Fruit fly (Drosophila melanogaster) whole organism, prepupa: Measurements from ENCODE around the gene CG42540.
A peak's percentile ranks its signal among the peaks of the same experiment; 100 is the strongest.

ENCODE experiments used
- Blimp-1 ChIP-seq: fragments of 200-800 bp; sonication (Bioruptor generic); optimal IDR thresholded peaks from 3 replicates; lab custom pipeline; 2017; ENCODE audit warnings: missing biosample characterization, missing genetic modification characterization, mild to moderate bottlenecking, moderate library complexity, missing genetic modification reagents
- CG10631 ChIP-seq: fragments of 200-800 bp; sonication (Bioruptor generic); optimal IDR thresholded peaks from 2 replicates; lab custom pipeline; 2016; ENCODE audit warnings: missing biosample characterization, missing genetic modification characterization
- CG10669 ChIP-seq: fragments of 200-800 bp; sonication (Bioruptor generic); optimal IDR thresholded peaks from 3 replicates; lab custom pipeline; 2018; ENCODE audit warnings: missing biosample characterization, mild to moderate bottlenecking, missing genetic modification characterization, moderate library complexity
- CG15336 ChIP-seq: fragments of 200-800 bp; sonication (Bioruptor generic); IDR thresholded peaks from 2 replicates; pipeline ENCODE4 v1.3.6; 2022; ENCODE audit warnings: missing biosample characterization, missing genetic modification characterization
- CG1621 ChIP-seq: fragments of 200-800 bp; sonication (Bioruptor generic); optimal IDR thresholded peaks from 3 replicates; lab custom pipeline; 2018; ENCODE audit warnings: missing biosample characterization, mild to moderate bottlenecking, missing genetic modification characterization
- CG16779 ChIP-seq: fragments of 200-800 bp; sonication (Bioruptor generic); optimal IDR thresholded peaks from 3 replicates; lab custom pipeline; 2017; ENCODE audit warnings: missing biosample characterization, mild to moderate bottlenecking, missing genetic modification characterization
- CG31627 ChIP-seq: fragments of 200-800 bp; sonication (Bioruptor generic); optimal IDR thresholded peaks from 3 replicates; lab custom pipeline; 2016; ENCODE audit warnings: missing biosample characterization, missing genetic modification characterization
- CG34406 ChIP-seq: fragments of 200-800 bp; sonication (Bioruptor generic); optimal IDR thresholded peaks from 3 replicates; lab custom pipeline; 2016; ENCODE audit warnings: missing biosample characterization, missing genetic modification characterization
- CG4318 ChIP-seq: fragments of 200-800 bp; sonication (Bioruptor generic); optimal IDR thresholded peaks from 3 replicates; lab custom pipeline; 2017; ENCODE audit warnings: missing biosample characterization, mild to moderate bottlenecking, missing genetic modification characterization
- CG6163 ChIP-seq: fragments of 200-800 bp; sonication (Bioruptor generic); IDR thresholded peaks from 3 replicates; pipeline ENCODE4 v1.3.6; 2022; ENCODE audit warnings: missing biosample characterization, missing genetic modification characterization
- CG6792 ChIP-seq: fragments of 200-800 bp; sonication (Bioruptor generic); optimal IDR thresholded peaks from 3 replicates; lab custom pipeline; 2016; ENCODE audit warnings: missing biosample characterization, missing genetic modification characterization
- CG6854 ChIP-seq: fragments of 200-800 bp; sonication (Bioruptor generic); optimal IDR thresholded peaks from 2 replicates; lab custom pipeline; 2017; ENCODE audit warnings: missing biosample characterization, mild to moderate bottlenecking, missing genetic modification characterization
- CG7368 ChIP-seq: fragments of 200-800 bp; sonication (Bioruptor generic); optimal IDR thresholded peaks from 3 replicates; lab custom pipeline; 2016; ENCODE audit warnings: missing biosample characterization, missing genetic modification characterization
- CG8119 ChIP-seq: fragments of 200-800 bp; sonication (Bioruptor generic); IDR thresholded peaks from 3 replicates; pipeline ENCODE4 v1.3.6; 2022; ENCODE audit warnings: missing biosample characterization, missing genetic modification characterization
- CG8319 ChIP-seq: fragments of 200-800 bp; sonication (Bioruptor generic); optimal IDR thresholded peaks from 3 replicates; lab custom pipeline; 2016; ENCODE audit warnings: missing biosample characterization, missing genetic modification characterization
- CG8632 ChIP-seq: fragments of 200-800 bp; sonication (Bioruptor generic); optimal IDR thresholded peaks from 3 replicates; lab custom pipeline; 2016; ENCODE audit warnings: missing biosample characterization, missing genetic modification characterization
- CG9139 ChIP-seq: fragments of 200-800 bp; sonication (Bioruptor generic); optimal IDR thresholded peaks from 3 replicates; lab custom pipeline; 2017; ENCODE audit warnings: missing biosample characterization, mild to moderate bottlenecking, missing genetic modification characterization
- Eip78C ChIP-seq: fragments of 200-800 bp; sonication (Bioruptor generic); peaks from one replicate; lab custom pipeline; 2016; ENCODE audit warnings: missing biosample characterization, missing genetic modification characterization
- Eip93F ChIP-seq: fragments of 200-800 bp; sonication (Bioruptor generic); optimal IDR thresholded peaks from 2 replicates; lab custom pipeline; 2016; ENCODE audit warnings: missing biosample characterization, mild to moderate bottlenecking, missing genetic modification characterization
- Ets21C ChIP-seq: fragments of 200-800 bp; sonication (Bioruptor generic); optimal IDR thresholded peaks from 3 replicates; lab custom pipeline; 2016; ENCODE audit warnings: missing biosample characterization, missing genetic modification characterization
- Gug ChIP-seq: fragments of 200-800 bp; sonication (Bioruptor generic); IDR thresholded peaks from 2 replicates; pipeline ENCODE4 v1.3.6; 2022; ENCODE audit warnings: missing biosample characterization, missing genetic modification characterization
- Hr38 ChIP-seq: sonication (Bioruptor generic); optimal IDR thresholded peaks from 2 replicates; lab custom pipeline; 2016; ENCODE audit warnings: missing biosample characterization, missing genetic modification characterization
- Hr39 ChIP-seq: fragments of 200-800 bp; sonication (Bioruptor generic); optimal IDR thresholded peaks from 2 replicates; lab custom pipeline; 2016; ENCODE audit warnings: missing biosample characterization, missing genetic modification characterization
- Hr4 ChIP-seq: fragments of 200-800 bp; sonication (Bioruptor generic); optimal IDR thresholded peaks from 3 replicates; lab custom pipeline; 2016; ENCODE audit warnings: missing biosample characterization, missing genetic modification characterization
- Lpt ChIP-seq: fragments of 200-800 bp; sonication (Bioruptor generic); optimal IDR thresholded peaks from 3 replicates; lab custom pipeline; 2016; ENCODE audit warnings: missing biosample characterization, missing genetic modification characterization
- Met ChIP-seq: fragments of 200-800 bp; sonication (Bioruptor generic); optimal IDR thresholded peaks from 3 replicates; lab custom pipeline; 2016; ENCODE audit warnings: missing biosample characterization, missing genetic modification characterization
- OdsH ChIP-seq: fragments of 200-800 bp; sonication (Bioruptor generic); optimal IDR thresholded peaks from 3 replicates; lab custom pipeline; 2016; ENCODE audit warnings: missing biosample characterization, missing genetic modification characterization
- Sox102F ChIP-seq: fragments of 200-800 bp; sonication (Bioruptor generic); optimal IDR thresholded peaks from 2 replicates; lab custom pipeline; 2016; ENCODE audit warnings: missing biosample characterization, mild to moderate bottlenecking, missing genetic modification characterization
- Sox14 ChIP-seq: fragments of 200-800 bp; sonication (Bioruptor generic); optimal IDR thresholded peaks from 3 replicates; lab custom pipeline; 2016; ENCODE audit warnings: missing biosample characterization, missing genetic modification characterization
- acj6 ChIP-seq: fragments of 200-800 bp; sonication (Bioruptor generic); optimal IDR thresholded peaks from 3 replicates; lab custom pipeline; 2016; ENCODE audit warnings: missing biosample characterization, missing genetic modification characterization
- dac ChIP-seq: fragments of 200-800 bp; sonication (Bioruptor generic); optimal IDR thresholded peaks from 2 replicates; lab custom pipeline; 2017; ENCODE audit warnings: missing biosample characterization, mild to moderate bottlenecking, missing genetic modification characterization
- dsx ChIP-seq: fragments of 200-800 bp; optimal IDR thresholded peaks from 3 replicates; lab custom pipeline; 2019; ENCODE audit warnings: missing biosample characterization, mild to moderate bottlenecking, missing genetic modification characterization, moderate library complexity; ENCODE audit not compliant: poor library complexity, severe bottlenecking
- eg ChIP-seq: fragments of 200-800 bp; sonication (Bioruptor generic); IDR thresholded peaks from 3 replicates; pipeline ENCODE4 v1.3.6; 2022; ENCODE audit warnings: missing biosample characterization, missing genetic modification characterization
- esn ChIP-seq: fragments of 200-800 bp; sonication (Bioruptor generic); optimal IDR thresholded peaks from 2 replicates; lab custom pipeline; 2016; ENCODE audit warnings: missing biosample characterization, mild to moderate bottlenecking, missing genetic modification characterization, moderate library complexity
- fd59A ChIP-seq: fragments of 200-800 bp; sonication (Bioruptor generic); optimal IDR thresholded peaks from 2 replicates; lab custom pipeline; 2017; ENCODE audit warnings: missing biosample characterization, mild to moderate bottlenecking, missing genetic modification characterization, missing genetic modification reagents
- fd85E ChIP-seq: fragments of 200-800 bp; sonication (Bioruptor generic); optimal IDR thresholded peaks from 3 replicates; lab custom pipeline; 2016; ENCODE audit warnings: missing biosample characterization, missing genetic modification characterization
- lz ChIP-seq: fragments of 200-800 bp; sonication (Bioruptor generic); optimal IDR thresholded peaks from 3 replicates; lab custom pipeline; 2016; ENCODE audit warnings: missing biosample characterization, missing genetic modification characterization
- net ChIP-seq: fragments of 200-800 bp; sonication (Bioruptor generic); optimal IDR thresholded peaks from 3 replicates; lab custom pipeline; 2016; ENCODE audit warnings: missing biosample characterization, missing genetic modification characterization
- spab ChIP-seq: fragments of 200-800 bp; sonication (Bioruptor generic); optimal IDR thresholded peaks from 2 replicates; lab custom pipeline; 2017; ENCODE audit warnings: missing biosample characterization, mild to moderate bottlenecking, missing genetic modification characterization, missing genetic modification reagents
- ss ChIP-seq, 2 experiments: fragments of 200-800 bp; sonication (Bioruptor generic); optimal IDR thresholded peaks; 2 replicates in 1 of 2; 3 replicates in 1 of 2; lab custom pipeline; 2017 to 2018; ENCODE audit warnings: mild to moderate bottlenecking in 2 of 2, missing biosample characterization in 2 of 2, missing genetic modification characterization in 2 of 2, moderate library complexity in 1 of 2
- svp ChIP-seq: fragments of 200-800 bp; sonication (Bioruptor generic); peaks from one replicate; lab custom pipeline; 2016; ENCODE audit warnings: missing biosample characterization, missing genetic modification characterization
- vri ChIP-seq: fragments of 200-800 bp; sonication (Bioruptor generic); optimal IDR thresholded peaks from 3 replicates; lab custom pipeline; 2016; ENCODE audit warnings: missing biosample characterization, mild to moderate bottlenecking, missing genetic modification characterization

Gene CG42540

dm6 chr3L:4619497-4620211 lies 63.8 kb downstream of the CG42540 start (continued):
- TF ChIP-seq Sox102F (no peak), Eip93F (GFP tag; lab: Kevin White, UChicago) (no peak), Lpt (GFP tag; lab: Kevin White, UChicago) (no peak), spab (GFP tag; lab: Kevin White, UChicago) (peak; percentile 42), Hr38 (GFP tag; lab: Kevin White, UChicago) (no peak), Sox14 (GFP tag; lab: Kevin White, UChicago) (peak; percentile 43), CG34406 (GFP tag; lab: Kevin White, UChicago) (peak; percentile 18), CG6163 (peak; percentile 83), CG7368 (GFP tag; lab: Kevin White, UChicago) (peak; percentile 48)

DNA sequence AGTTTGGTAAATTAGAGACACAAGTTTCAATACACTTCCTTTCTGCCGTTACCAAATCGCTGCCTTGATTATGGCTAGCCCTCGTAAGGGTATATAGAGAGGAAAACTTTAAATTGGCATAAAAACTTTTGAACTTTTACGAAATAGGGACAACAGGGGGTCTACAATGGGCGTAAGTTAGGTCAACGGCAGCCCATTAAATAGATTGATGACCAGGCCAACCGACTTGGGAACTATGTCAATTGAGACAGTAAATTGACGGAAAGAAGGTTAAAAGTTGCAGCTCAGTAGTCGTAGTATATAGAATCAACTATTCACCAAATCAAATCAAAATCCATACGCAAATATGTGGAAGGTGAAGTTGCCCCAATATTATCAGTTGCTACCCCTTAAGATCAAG lies 65.0 kb downstream of the CG42540 start, which contains the start of gene CG32246:
CG32246 (plus strand) TSS at position 301 of the 400 bp plus-strand sequence.
- TF ChIP-seq Sox14 (GFP tag; lab: Kevin White, UChicago): no peak
- TF ChIP-seq vri (GFP tag; lab: Kevin White, UChicago): no peak
- TF ChIP-seq svp (GFP tag; lab: Kevin White, UChicago): no peak
- TF ChIP-seq CG31627: no peak
- no peak for TF ChIP-seq Sox102F
- TF ChIP-seq Hr38 (GFP tag; lab: Kevin White, UChicago): no peak
- no peak for TF ChIP-seq CG8632
- TF ChIP-seq CG6163: no peak
- no peak for TF ChIP-seq CG4318 (GFP tag; lab: Kevin White, UChicago)
- no peak for TF ChIP-seq eg (GFP tag; lab: Robert Waterston, UW)
- no peak for TF ChIP-seq CG8119 (GFP tag; lab: Robert Waterston, UW)
- TF ChIP-seq CG10669 (GFP tag; lab: Kevin White, UChicago): no peak
- TF ChIP-seq CG7368 (GFP tag; lab: Kevin White, UChicago): no peak
- no peak for TF ChIP-seq Met (GFP tag; lab: Kevin White, UChicago)
- TF ChIP-seq Hr39: no peak
- TF ChIP-seq Eip78C (GFP tag; lab: Kevin White, UChicago): no peak

DNA sequence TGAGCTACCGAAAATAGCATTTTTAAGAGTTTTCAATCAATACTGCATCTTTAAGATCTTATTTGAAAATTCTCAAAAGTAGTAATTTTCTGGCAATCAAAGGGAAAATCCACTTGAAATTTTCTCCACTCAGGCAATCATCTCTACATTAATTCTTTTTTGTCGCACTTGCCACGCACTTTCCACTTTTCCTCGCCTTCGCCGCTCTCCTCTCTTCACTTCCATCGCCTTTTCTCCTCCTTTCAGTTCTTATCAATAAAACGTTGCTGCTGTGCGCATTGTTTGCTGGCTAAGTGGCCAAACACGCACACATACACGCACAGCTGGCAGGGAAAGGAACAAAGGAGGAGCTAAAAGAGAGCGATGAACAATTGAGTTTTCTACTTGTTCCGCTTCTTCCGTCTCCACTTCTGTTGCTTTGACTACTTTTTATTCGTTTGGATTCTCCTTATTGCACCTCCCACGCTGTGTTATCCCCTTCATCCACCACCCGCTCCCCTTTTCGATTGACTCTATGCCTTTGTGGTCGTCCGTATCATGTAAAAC lies 67.2 kb downstream of the CG42540 start:
- peak in 1 of 2 experiments; percentile 18 for TF ChIP-seq ss (GFP tag; optimal IDR thresholded peaks at IDR 0.05; lab: Kevin White, UChicago)
- no peak for TF ChIP-seq CG7368 (GFP tag; lab: Kevin White, UChicago)
- TF ChIP-seq Sox14 (GFP tag; lab: Kevin White, UChicago): peak; percentile 63
- peak; percentile 67; the same call in 2 of the 3 replicates for TF ChIP-seq CG6163
- TF ChIP-seq Lpt (GFP tag; lab: Kevin White, UChicago): peak; percentile 7
- TF ChIP-seq dsx (GFP tag; lab: Kevin White, UChicago): peak; percentile 29
- no peak for TF ChIP-seq eg (GFP tag; lab: Robert Waterston, UW)
- TF ChIP-seq Blimp-1 (GFP tag; lab: Kevin White, UChicago): no peak
- TF ChIP-seq, all 60 proteins: peak for 5

- TF ChIP-seq CG15336: peak; percentile 79
- peak; percentile 78 for TF ChIP-seq OdsH (GFP tag; lab: Kevin White, UChicago)
- TF ChIP-seq net (GFP tag; lab: Kevin White, UChicago): peak; percentile 61
- peak; percentile 56 for TF ChIP-seq Gug
- TF ChIP-seq Hr39: peak; percentile 43
- no peak for TF ChIP-seq Blimp-1 (GFP tag; lab: Kevin White, UChicago)
- peak; percentile 22 for TF ChIP-seq lz
- no peak for TF ChIP-seq CG9139 (GFP tag; lab: Kevin White, UChicago)
- no peak for TF ChIP-seq CG6854 (GFP tag; lab: Kevin White, UChicago)
- peak; percentile 42 for TF ChIP-seq fd59A (GFP tag; lab: Kevin White, UChicago)
- TF ChIP-seq Ets21C: no peak
- no peak for TF ChIP-seq CG16779 (tag; lab: Kevin White, UChicago)
- TF ChIP-seq fd85E (GFP tag; lab: Kevin White, UChicago): no peak
- peak; percentile 41 for TF ChIP-seq Lpt (GFP tag; lab: Kevin White, UChicago)
- TF ChIP-seq CG6792 (GFP tag; lab: Kevin White, UChicago): peak; percentile 27
- peak; percentile 55 for TF ChIP-seq CG7368 (GFP tag; lab: Kevin White, UChicago)
- no peak for TF ChIP-seq CG8319 (GFP tag; lab: Kevin White, UChicago)
- peak; percentile 54; the same call in 2 of the 3 replicates for TF ChIP-seq CG6163
- peak; percentile 26 for TF ChIP-seq esn (GFP tag; lab: Kevin White, UChicago)
- TF ChIP-seq Eip93F (GFP tag; lab: Kevin White, UChicago): no peak
- peak; percentile 54 for TF ChIP-seq CG10631 (GFP tag; lab: Kevin White, UChicago)
- peak; percentile 83 for TF ChIP-seq Hr4 (GFP tag; lab: Kevin White, UChicago)
- TF ChIP-seq dac: no peak
- peak; percentile 69 for TF ChIP-seq CG4318 (GFP tag; lab: Kevin White, UChicago)
- TF ChIP-seq acj6: peak; percentile 69
- TF ChIP-seq CG1621 (tag; lab: Kevin White, UChicago): peak; percentile 40
- peak; percentile 63 for TF ChIP-seq eg (GFP tag; lab: Robert Waterston, UW)
Measured at dm6 chr3L:4623870-4624269, 68.0 kb downstream of the CG42540 start.
